Worm (Caenorhabditis elegans): ENCODE data around the gene slfl-4.
"Not testable (repeated sequence)": the region's sequence is repeated elsewhere in the genome, so short reads cannot be mapped to it uniquely, and the experiment has no call there.

ce11 chrIV:5258385-5258784, 15.9 kb upstream of the slfl-4 start, which contains the start of gene ttbk-2.1:
- TF ChIP-seq chd-7 (tag; optimal IDR thresholded peaks at IDR 0.05); ama-1 (optimal IDR thresholded peaks at IDR 0.05); ama-1 (GFP tag; optimal IDR thresholded peaks at IDR 0.05); somi-1 (GFP tag; optimal IDR thresholded peaks at IDR 0.05); B0035.1 (tag; optimal IDR thresholded peaks at IDR 0.05); zim-3 (tag; optimal IDR thresholded peaks at IDR 0.05); mes-4 (tag; optimal IDR thresholded peaks at IDR 0.05); pha-4 (tag; optimal IDR thresholded peaks at IDR 0.05): not testable (repeated sequence)
